Fruit fly (Drosophila melanogaster) whole organism, prepupa: Measurements from ENCODE around the gene CG43389.

Experiments used
- Blimp-1 ChIP-seq: fragments of 200-800 bp; sonication (Bioruptor generic); optimal IDR thresholded peaks from 3 replicates; lab custom pipeline; 2017; ENCODE audit warnings: missing biosample characterization, missing genetic modification characterization, mild to moderate bottlenecking, moderate library complexity, missing genetic modification reagents
- CG10631 ChIP-seq: fragments of 200-800 bp; sonication (Bioruptor generic); optimal IDR thresholded peaks from 2 replicates; lab custom pipeline; 2016; ENCODE audit warnings: missing biosample characterization, missing genetic modification characterization
- CG10669 ChIP-seq: fragments of 200-800 bp; sonication (Bioruptor generic); optimal IDR thresholded peaks from 3 replicates; lab custom pipeline; 2018; ENCODE audit warnings: missing biosample characterization, mild to moderate bottlenecking, missing genetic modification characterization, moderate library complexity
- CG11902 ChIP-seq: fragments of 200-800 bp; sonication (Bioruptor generic); optimal IDR thresholded peaks from 3 replicates; lab custom pipeline; 2016; ENCODE audit warnings: missing biosample characterization, missing genetic modification characterization
- CG15336 ChIP-seq: fragments of 200-800 bp; sonication (Bioruptor generic); IDR thresholded peaks from 2 replicates; pipeline ENCODE4 v1.3.6; 2022; ENCODE audit warnings: missing biosample characterization, missing genetic modification characterization
- CG1621 ChIP-seq: fragments of 200-800 bp; sonication (Bioruptor generic); optimal IDR thresholded peaks from 3 replicates; lab custom pipeline; 2018; ENCODE audit warnings: missing biosample characterization, mild to moderate bottlenecking, missing genetic modification characterization
- CG16779 ChIP-seq: fragments of 200-800 bp; sonication (Bioruptor generic); optimal IDR thresholded peaks from 3 replicates; lab custom pipeline; 2017; ENCODE audit warnings: missing biosample characterization, mild to moderate bottlenecking, missing genetic modification characterization
- CG31627 ChIP-seq: fragments of 200-800 bp; sonication (Bioruptor generic); optimal IDR thresholded peaks from 3 replicates; lab custom pipeline; 2016; ENCODE audit warnings: missing biosample characterization, missing genetic modification characterization
- CG3919 ChIP-seq: fragments of 200-800 bp; sonication (Bioruptor generic); optimal IDR thresholded peaks from 3 replicates; lab custom pipeline; 2016; ENCODE audit warnings: missing biosample characterization, missing genetic modification characterization
- CG4318 ChIP-seq: fragments of 200-800 bp; sonication (Bioruptor generic); optimal IDR thresholded peaks from 3 replicates; lab custom pipeline; 2017; ENCODE audit warnings: missing biosample characterization, mild to moderate bottlenecking, missing genetic modification characterization
- CG6163 ChIP-seq: fragments of 200-800 bp; sonication (Bioruptor generic); IDR thresholded peaks from 3 replicates; pipeline ENCODE4 v1.3.6; 2022; ENCODE audit warnings: missing biosample characterization, missing genetic modification characterization
- CG6276 ChIP-seq: fragments of 200-800 bp; sonication (Bioruptor generic); optimal IDR thresholded peaks from 2 replicates; lab custom pipeline; 2017; ENCODE audit warnings: missing biosample characterization, mild to moderate bottlenecking, missing genetic modification characterization
- CG6792 ChIP-seq: fragments of 200-800 bp; sonication (Bioruptor generic); optimal IDR thresholded peaks from 3 replicates; lab custom pipeline; 2016; ENCODE audit warnings: missing biosample characterization, missing genetic modification characterization
- CG6808 ChIP-seq: fragments of 200-800 bp; sonication (Bioruptor generic); optimal IDR thresholded peaks from 3 replicates; lab custom pipeline; 2017; ENCODE audit warnings: missing biosample characterization, missing genetic modification characterization, mild to moderate bottlenecking, moderate library complexity, missing genetic modification reagents
- CG6854 ChIP-seq: fragments of 200-800 bp; sonication (Bioruptor generic); optimal IDR thresholded peaks from 2 replicates; lab custom pipeline; 2017; ENCODE audit warnings: missing biosample characterization, mild to moderate bottlenecking, missing genetic modification characterization
- CG7368 ChIP-seq: fragments of 200-800 bp; sonication (Bioruptor generic); optimal IDR thresholded peaks from 3 replicates; lab custom pipeline; 2016; ENCODE audit warnings: missing biosample characterization, missing genetic modification characterization
- CG8119 ChIP-seq: fragments of 200-800 bp; sonication (Bioruptor generic); IDR thresholded peaks from 3 replicates; pipeline ENCODE4 v1.3.6; 2022; ENCODE audit warnings: missing biosample characterization, missing genetic modification characterization
- CG8319 ChIP-seq: fragments of 200-800 bp; sonication (Bioruptor generic); optimal IDR thresholded peaks from 3 replicates; lab custom pipeline; 2016; ENCODE audit warnings: missing biosample characterization, missing genetic modification characterization
- CG8632 ChIP-seq: fragments of 200-800 bp; sonication (Bioruptor generic); optimal IDR thresholded peaks from 3 replicates; lab custom pipeline; 2016; ENCODE audit warnings: missing biosample characterization, missing genetic modification characterization
- CG9139 ChIP-seq: fragments of 200-800 bp; sonication (Bioruptor generic); optimal IDR thresholded peaks from 3 replicates; lab custom pipeline; 2017; ENCODE audit warnings: missing biosample characterization, mild to moderate bottlenecking, missing genetic modification characterization
- Eip78C ChIP-seq: fragments of 200-800 bp; sonication (Bioruptor generic); peaks from one replicate; lab custom pipeline; 2016; ENCODE audit warnings: missing biosample characterization, missing genetic modification characterization
- Eip93F ChIP-seq: fragments of 200-800 bp; sonication (Bioruptor generic); optimal IDR thresholded peaks from 2 replicates; lab custom pipeline; 2016; ENCODE audit warnings: missing biosample characterization, mild to moderate bottlenecking, missing genetic modification characterization
- Ets21C ChIP-seq: fragments of 200-800 bp; sonication (Bioruptor generic); optimal IDR thresholded peaks from 3 replicates; lab custom pipeline; 2016; ENCODE audit warnings: missing biosample characterization, missing genetic modification characterization
- Gug ChIP-seq: fragments of 200-800 bp; sonication (Bioruptor generic); IDR thresholded peaks from 2 replicates; pipeline ENCODE4 v1.3.6; 2022; ENCODE audit warnings: missing biosample characterization, missing genetic modification characterization
- Hr38 ChIP-seq: sonication (Bioruptor generic); optimal IDR thresholded peaks from 2 replicates; lab custom pipeline; 2016; ENCODE audit warnings: missing biosample characterization, missing genetic modification characterization
- Lpt ChIP-seq: fragments of 200-800 bp; sonication (Bioruptor generic); optimal IDR thresholded peaks from 3 replicates; lab custom pipeline; 2016; ENCODE audit warnings: missing biosample characterization, missing genetic modification characterization
- Met ChIP-seq: fragments of 200-800 bp; sonication (Bioruptor generic); optimal IDR thresholded peaks from 3 replicates; lab custom pipeline; 2016; ENCODE audit warnings: missing biosample characterization, missing genetic modification characterization
- OdsH ChIP-seq: fragments of 200-800 bp; sonication (Bioruptor generic); optimal IDR thresholded peaks from 3 replicates; lab custom pipeline; 2016; ENCODE audit warnings: missing biosample characterization, missing genetic modification characterization
- Smox ChIP-seq: fragments of 200-800 bp; sonication (Bioruptor generic); optimal IDR thresholded peaks from 3 replicates; lab custom pipeline; 2016; ENCODE audit warnings: missing biosample characterization, missing genetic modification characterization
- Sox102F ChIP-seq: fragments of 200-800 bp; sonication (Bioruptor generic); optimal IDR thresholded peaks from 2 replicates; lab custom pipeline; 2016; ENCODE audit warnings: missing biosample characterization, mild to moderate bottlenecking, missing genetic modification characterization
- Sox14 ChIP-seq: fragments of 200-800 bp; sonication (Bioruptor generic); optimal IDR thresholded peaks from 3 replicates; lab custom pipeline; 2016; ENCODE audit warnings: missing biosample characterization, missing genetic modification characterization
- Sox15 ChIP-seq: fragments of 200-800 bp; sonication (Bioruptor generic); optimal IDR thresholded peaks from 3 replicates; lab custom pipeline; 2016; ENCODE audit warnings: missing biosample characterization, missing genetic modification characterization
- acj6 ChIP-seq: fragments of 200-800 bp; sonication (Bioruptor generic); optimal IDR thresholded peaks from 3 replicates; lab custom pipeline; 2016; ENCODE audit warnings: missing biosample characterization, missing genetic modification characterization
- dac ChIP-seq: fragments of 200-800 bp; sonication (Bioruptor generic); optimal IDR thresholded peaks from 2 replicates; lab custom pipeline; 2017; ENCODE audit warnings: missing biosample characterization, mild to moderate bottlenecking, missing genetic modification characterization
- dsx ChIP-seq: fragments of 200-800 bp; optimal IDR thresholded peaks from 3 replicates; lab custom pipeline; 2019; ENCODE audit warnings: missing biosample characterization, mild to moderate bottlenecking, missing genetic modification characterization, moderate library complexity; ENCODE audit not compliant: poor library complexity, severe bottlenecking
- esn ChIP-seq: fragments of 200-800 bp; sonication (Bioruptor generic); optimal IDR thresholded peaks from 2 replicates; lab custom pipeline; 2016; ENCODE audit warnings: missing biosample characterization, mild to moderate bottlenecking, missing genetic modification characterization, moderate library complexity
- fd59A ChIP-seq: fragments of 200-800 bp; sonication (Bioruptor generic); optimal IDR thresholded peaks from 2 replicates; lab custom pipeline; 2017; ENCODE audit warnings: missing biosample characterization, mild to moderate bottlenecking, missing genetic modification characterization, missing genetic modification reagents
- fd85E ChIP-seq: fragments of 200-800 bp; sonication (Bioruptor generic); optimal IDR thresholded peaks from 3 replicates; lab custom pipeline; 2016; ENCODE audit warnings: missing biosample characterization, missing genetic modification characterization
- fkh ChIP-seq: fragments of 200-800 bp; sonication (Bioruptor generic); optimal IDR thresholded peaks from 3 replicates; lab custom pipeline; 2017; ENCODE audit warnings: missing biosample characterization, mild to moderate bottlenecking, missing genetic modification characterization, moderate library complexity
- lz ChIP-seq: fragments of 200-800 bp; sonication (Bioruptor generic); optimal IDR thresholded peaks from 3 replicates; lab custom pipeline; 2016; ENCODE audit warnings: missing biosample characterization, missing genetic modification characterization
- net ChIP-seq: fragments of 200-800 bp; sonication (Bioruptor generic); optimal IDR thresholded peaks from 3 replicates; lab custom pipeline; 2016; ENCODE audit warnings: missing biosample characterization, missing genetic modification characterization
- pdm3 ChIP-seq: fragments of 200-800 bp; sonication (Bioruptor generic); optimal IDR thresholded peaks from 3 replicates; lab custom pipeline; 2016; ENCODE audit warnings: missing biosample characterization, missing genetic modification characterization
- salr ChIP-seq, 2 experiments: fragments of 200-800 bp; sonication (Bioruptor generic); optimal IDR thresholded peaks; 3 replicates each; lab custom pipeline; 2016 to 2018; ENCODE audit warnings: missing biosample characterization in 2 of 2, missing genetic modification characterization in 2 of 2, mild to moderate bottlenecking in 1 of 2
- ss ChIP-seq, 2 experiments: fragments of 200-800 bp; sonication (Bioruptor generic); optimal IDR thresholded peaks; 2 replicates in 1 of 2; 3 replicates in 1 of 2; lab custom pipeline; 2017 to 2018; ENCODE audit warnings: mild to moderate bottlenecking in 2 of 2, missing biosample characterization in 2 of 2, missing genetic modification characterization in 2 of 2, moderate library complexity in 1 of 2
- svp ChIP-seq: fragments of 200-800 bp; sonication (Bioruptor generic); peaks from one replicate; lab custom pipeline; 2016; ENCODE audit warnings: missing biosample characterization, missing genetic modification characterization
- topi ChIP-seq: fragments of 200-800 bp; sonication (Bioruptor generic); optimal IDR thresholded peaks from 3 replicates; lab custom pipeline; 2016; ENCODE audit warnings: missing biosample characterization, missing genetic modification characterization
- vri ChIP-seq: fragments of 200-800 bp; sonication (Bioruptor generic); optimal IDR thresholded peaks from 3 replicates; lab custom pipeline; 2016; ENCODE audit warnings: missing biosample characterization, mild to moderate bottlenecking, missing genetic modification characterization

The CG43389 gene

dm6 chr3L:3245189-3245588, 2.6 kb upstream of the CG43389 start (continued):
- TF ChIP-seq CG10669 (peak; percentile 88), Eip93F (GFP tag; lab: Kevin White, UChicago) (peak; percentile 85), dac (GFP tag; lab: Kevin White, UChicago) (no peak), CG9139 (GFP tag; lab: Kevin White, UChicago) (peak; percentile 74), Blimp-1 (GFP tag; lab: Kevin White, UChicago) (peak; percentile 47), CG8119 (GFP tag; lab: Robert Waterston, UW) (peak; percentile 82), pdm3 (GFP tag; lab: Kevin White, UChicago) (peak; percentile 86)

DNA sequence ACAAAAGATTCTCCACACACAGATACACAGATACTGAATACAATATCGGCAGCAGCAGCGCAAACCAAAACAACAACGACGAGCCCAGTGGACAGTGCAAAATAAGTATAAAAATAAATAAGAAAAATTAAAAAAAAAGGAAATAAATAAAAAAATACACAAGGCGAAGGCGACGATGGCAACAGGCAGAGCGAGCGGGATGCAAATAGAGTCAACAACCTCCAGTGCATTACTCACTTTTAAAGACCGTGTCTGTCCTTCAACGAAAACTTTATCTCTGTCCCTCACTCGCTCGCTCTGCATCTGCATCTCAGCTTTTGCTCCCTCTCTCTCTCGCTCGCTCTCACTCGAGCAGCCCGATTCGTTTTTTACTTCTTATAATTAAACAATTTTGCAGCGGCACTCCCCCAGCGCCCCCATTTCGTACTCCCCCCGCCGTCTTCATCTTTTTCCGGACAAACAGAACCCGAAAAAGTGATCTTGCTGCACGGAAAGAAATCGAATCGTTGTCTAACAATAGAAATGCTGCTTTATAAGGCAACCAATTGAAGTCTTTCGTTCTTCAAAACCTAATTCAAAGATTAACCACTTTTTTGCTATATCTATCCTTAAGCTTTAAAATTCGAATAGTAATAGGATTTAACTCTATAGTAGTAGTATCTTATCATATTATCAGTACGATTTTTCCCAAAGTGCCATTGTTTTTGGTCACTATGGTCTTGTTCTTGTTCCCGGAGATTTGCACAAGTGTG, 1.3 kb upstream of the CG43389 start:
- TF ChIP-seq CG8319 (GFP tag; lab: Kevin White, UChicago): peak; percentile 87
- TF ChIP-seq CG16779 (tag; lab: Kevin White, UChicago): peak; percentile 99
- TF ChIP-seq CG4318 (GFP tag; lab: Kevin White, UChicago): peak; percentile 6
- TF ChIP-seq Met (GFP tag; lab: Kevin White, UChicago): peak; percentile 90
- TF ChIP-seq Sox102F (GFP tag; lab: Kevin White, UChicago): peak; percentile 82
- peak; percentile 65 for TF ChIP-seq fd85E (GFP tag; lab: Kevin White, UChicago)
- peak; percentile 90 for TF ChIP-seq esn
- TF ChIP-seq ss (GFP tag; optimal IDR thresholded peaks at IDR 0.05; lab: Kevin White, UChicago): peak; percentile 100
- peak; percentile 83 for TF ChIP-seq fd59A (GFP tag; lab: Kevin White, UChicago)
- peak; percentile 94 for TF ChIP-seq CG6276 (GFP tag; lab: Kevin White, UChicago)
- TF ChIP-seq salr (GFP tag; optimal IDR thresholded peaks at IDR 0.05; lab: Kevin White, UChicago): peak; percentile 85 to 89
- TF ChIP-seq lz (GFP tag; lab: Kevin White, UChicago): peak; percentile 86
- TF ChIP-seq Ets21C (GFP tag; lab: Kevin White, UChicago): peak; percentile 86
- no peak for TF ChIP-seq Hr38 (GFP tag; lab: Kevin White, UChicago)
- peak; percentile 92 for TF ChIP-seq CG15336 (GFP tag; lab: Robert Waterston, UW)
- TF ChIP-seq fkh (GFP tag; lab: Kevin White, UChicago): no peak
- TF ChIP-seq pdm3 (GFP tag; lab: Kevin White, UChicago): peak; percentile 78
- TF ChIP-seq Eip78C (GFP tag; lab: Kevin White, UChicago): peak; percentile 86
- peak; percentile 68 for TF ChIP-seq Smox (GFP tag; lab: Kevin White, UChicago)
- peak; percentile 89 for TF ChIP-seq topi (GFP tag; lab: Kevin White, UChicago)
- peak; percentile 57 for TF ChIP-seq Sox15 (GFP tag; lab: Kevin White, UChicago)
- TF ChIP-seq Blimp-1 (GFP tag; lab: Kevin White, UChicago): peak; percentile 94
- peak; percentile 99 for TF ChIP-seq CG6163 (GFP tag; lab: Robert Waterston, UW)
- peak; percentile 94 for TF ChIP-seq CG8632 (GFP tag; lab: Kevin White, UChicago)
- peak; percentile 91 for TF ChIP-seq CG7368
- TF ChIP-seq vri: peak; percentile 94
- peak; percentile 93 for TF ChIP-seq Lpt (GFP tag; lab: Kevin White, UChicago)
- peak; percentile 87 for TF ChIP-seq CG6792 (GFP tag; lab: Kevin White, UChicago)
- peak; percentile 100 for TF ChIP-seq CG6854 (GFP tag; lab: Kevin White, UChicago)
- peak; percentile 97 for TF ChIP-seq CG1621 (tag; lab: Kevin White, UChicago)
- TF ChIP-seq Sox14 (GFP tag; lab: Kevin White, UChicago): peak; percentile 63
- TF ChIP-seq CG9139 (GFP tag; lab: Kevin White, UChicago): peak; percentile 100
- peak; percentile 94 for TF ChIP-seq svp
- peak; percentile 86 for TF ChIP-seq Gug
- peak; percentile 99 for TF ChIP-seq CG6808 (GFP tag; lab: Kevin White, UChicago)
- peak; percentile 98 for TF ChIP-seq Eip93F (GFP tag; lab: Kevin White, UChicago)
- TF ChIP-seq dsx: peak; percentile 99
- TF ChIP-seq CG11902 (GFP tag; lab: Kevin White, UChicago): peak; percentile 63
- TF ChIP-seq OdsH (GFP tag; lab: Kevin White, UChicago): peak; percentile 85
- TF ChIP-seq CG31627: peak; percentile 91
- TF ChIP-seq net (GFP tag; lab: Kevin White, UChicago): peak; percentile 96
- TF ChIP-seq CG3919 (GFP tag; lab: Kevin White, UChicago): peak; percentile 87
- peak; percentile 82 for TF ChIP-seq CG10631 (GFP tag; lab: Kevin White, UChicago)
- peak; percentile 67 for TF ChIP-seq dac (GFP tag; lab: Kevin White, UChicago)
- TF ChIP-seq acj6 (GFP tag; lab: Kevin White, UChicago): peak; percentile 68
